Fruit fly (Drosophila melanogaster) whole organism, embryonic: ENCODE measurements around the gene CG8051.

Experiments
- Ada2b ChIP-seq: fragments of 200-800 bp; sonication (Bioruptor generic); IDR thresholded peaks from 2 replicates; pipeline ENCODE4 v1.3.6; 2022; ENCODE audit warnings: missing biosample characterization, missing genetic modification characterization
- Atf6 ChIP-seq: fragments of 200-800 bp; sonication (Bioruptor generic); IDR thresholded peaks from 2 replicates; pipeline ENCODE4 v1.3.6; 2022; ENCODE audit warnings: missing biosample characterization, missing genetic modification characterization
- B-H1 ChIP-seq: fragments of 200-800 bp; sonication (Bioruptor generic); IDR thresholded peaks from 3 replicates; pipeline ENCODE4 v1.3.6; 2022; ENCODE audit warnings: missing biosample characterization, missing genetic modification characterization
- BtbVII ChIP-seq: fragments of 200-800 bp; sonication (Bioruptor generic); optimal IDR thresholded peaks from 3 replicates; lab custom pipeline; 2017; ENCODE audit warnings: missing biosample characterization, mild to moderate bottlenecking, missing genetic modification characterization
- CG11560 ChIP-seq: fragments of 200-800 bp; sonication (Bioruptor generic); IDR thresholded peaks from 3 replicates; pipeline ENCODE4 v1.3.6; 2022; ENCODE audit warnings: missing biosample characterization, missing genetic modification characterization
- CG12104 ChIP-seq: fragments of 200-800 bp; sonication (Bioruptor generic); optimal IDR thresholded peaks from 3 replicates; lab custom pipeline; 2016; ENCODE audit warnings: missing biosample characterization, missing genetic modification characterization
- CG12236 ChIP-seq: fragments of 200-800 bp; sonication (Bioruptor generic); optimal IDR thresholded peaks from 2 replicates; lab custom pipeline; 2016; ENCODE audit warnings: missing biosample characterization, missing genetic modification characterization
- CG12744 ChIP-seq: fragments of 200-800 bp; sonication (Bioruptor generic); optimal IDR thresholded peaks from 2 replicates; lab custom pipeline; 2016; ENCODE audit warnings: missing biosample characterization, missing genetic modification characterization
- CG14667 ChIP-seq: fragments of 200-800 bp; sonication (Bioruptor generic); IDR thresholded peaks from 2 replicates; pipeline ENCODE4 v1.3.6; 2022; ENCODE audit warnings: missing biosample characterization, missing genetic modification characterization
- CG15601 ChIP-seq: fragments of 200-800 bp; sonication (Bioruptor generic); optimal IDR thresholded peaks from 3 replicates; lab custom pipeline; 2019; ENCODE audit warnings: missing biosample characterization, mild to moderate bottlenecking, missing genetic modification characterization, moderate library complexity
- CG16813 ChIP-seq: fragments of 200-800 bp; sonication (Bioruptor generic); IDR thresholded peaks from 3 replicates; pipeline ENCODE4 v1.3.6; 2022; ENCODE audit warnings: missing biosample characterization, missing genetic modification characterization; ENCODE audit not compliant: partially characterized antibody
- CG17612 ChIP-seq: fragments of 200-800 bp; sonication (Bioruptor generic); IDR thresholded peaks from 2 replicates; pipeline ENCODE4 v1.3.6; 2022; ENCODE audit warnings: missing biosample characterization, missing genetic modification characterization
- CG2712 ChIP-seq: fragments of 200-800 bp; optimal IDR thresholded peaks from 3 replicates; lab custom pipeline; 2019; ENCODE audit warnings: missing biosample characterization, mild to moderate bottlenecking, missing genetic modification characterization, moderate library complexity
- CG5953 ChIP-seq: fragments of 200-800 bp; sonication (Bioruptor generic); IDR thresholded peaks from 2 replicates; pipeline ENCODE4 v1.3.6; 2022; ENCODE audit warnings: missing biosample characterization, missing genetic modification characterization
- CG6683 ChIP-seq: fragments of 200-800 bp; sonication (Bioruptor generic); optimal IDR thresholded peaks from 2 replicates; lab custom pipeline; 2017; ENCODE audit warnings: missing biosample characterization, mild to moderate bottlenecking, missing genetic modification characterization, missing genetic modification reagents
- CG6765 ChIP-seq: fragments of 200-800 bp; sonication (Bioruptor generic); optimal IDR thresholded peaks from 3 replicates; lab custom pipeline; 2017; ENCODE audit warnings: missing biosample characterization, mild to moderate bottlenecking, missing genetic modification characterization
- CG6791 ChIP-seq: fragments of 200-800 bp; sonication (Bioruptor generic); IDR thresholded peaks from 3 replicates; pipeline ENCODE4 v1.3.6; 2022; ENCODE audit warnings: missing biosample characterization, missing genetic modification characterization; ENCODE audit not compliant: partially characterized antibody
- CG8359 ChIP-seq: fragments of 200-800 bp; sonication (Bioruptor generic); optimal IDR thresholded peaks from 2 replicates; lab custom pipeline; 2017; ENCODE audit warnings: missing biosample characterization, mild to moderate bottlenecking, missing genetic modification characterization, borderline replicate concordance
- Chrac-16 ChIP-seq: fragments of 200-800 bp; sonication (Bioruptor generic); optimal IDR thresholded peaks from 3 replicates; lab custom pipeline; 2016; ENCODE audit warnings: missing biosample characterization, missing genetic modification characterization
- Gug ChIP-seq: fragments of 200-800 bp; sonication (Bioruptor generic); IDR thresholded peaks from 4 replicates; pipeline ENCODE4 v1.3.6; 2022; ENCODE audit warnings: missing biosample characterization, missing genetic modification characterization
- H15 ChIP-seq: fragments of 200-800 bp; sonication (Bioruptor generic); IDR thresholded peaks from 3 replicates; pipeline ENCODE4 v1.3.6; 2022; ENCODE audit warnings: missing biosample characterization, missing genetic modification characterization
- HLH4C ChIP-seq: fragments of 200-800 bp; sonication (Bioruptor generic); IDR thresholded peaks from 3 replicates; pipeline ENCODE4 v1.3.6; 2022; ENCODE audit warnings: missing biosample characterization, missing genetic modification characterization; ENCODE audit not compliant: partially characterized antibody
- Hey ChIP-seq: fragments of 200-800 bp; sonication (Bioruptor generic); optimal IDR thresholded peaks from 3 replicates; lab custom pipeline; 2018; ENCODE audit warnings: missing biosample characterization, mild to moderate bottlenecking, missing genetic modification characterization
- Lhr ChIP-seq: fragments of 200-800 bp; sonication (Bioruptor generic); optimal IDR thresholded peaks from 3 replicates; lab custom pipeline; 2017; ENCODE audit warnings: mild to moderate bottlenecking, missing biosample characterization, missing genetic modification reagents, missing genetic modification characterization
- MBD-R2 ChIP-seq: fragments of 200-800 bp; sonication (Bioruptor generic); IDR thresholded peaks from 2 replicates; pipeline ENCODE4 v1.3.6; 2022; ENCODE audit warnings: missing biosample characterization, missing genetic modification characterization
- Mad ChIP-seq: fragments of 200-800 bp; sonication (Bioruptor generic); optimal IDR thresholded peaks from 2 replicates; lab custom pipeline; 2016; ENCODE audit warnings: missing biosample characterization, missing genetic modification characterization
- Max ChIP-seq: fragments of 200-800 bp; sonication (Bioruptor generic); optimal IDR thresholded peaks from 2 replicates; lab custom pipeline; 2016; ENCODE audit warnings: missing biosample characterization, mild to moderate bottlenecking, missing genetic modification characterization
- Meics ChIP-seq: fragments of 200-800 bp; sonication (Bioruptor generic); optimal IDR thresholded peaks from 2 replicates; lab custom pipeline; 2017; ENCODE audit warnings: missing biosample characterization, mild to moderate bottlenecking, missing genetic modification characterization
- NC2α ChIP-seq: fragments of 200-800 bp; sonication (Bioruptor generic); optimal IDR thresholded peaks from 2 replicates; lab custom pipeline; 2016; ENCODE audit warnings: missing biosample characterization, missing genetic modification characterization
- Nf-YC ChIP-seq: fragments of 200-800 bp; optimal IDR thresholded peaks from 3 replicates; lab custom pipeline; 2019; ENCODE audit warnings: missing biosample characterization, mild to moderate bottlenecking, missing genetic modification characterization, moderate library complexity
- Rx ChIP-seq: fragments of 200-800 bp; sonication (Bioruptor generic); IDR thresholded peaks from 2 replicates; pipeline ENCODE4 v1.3.6; 2022; ENCODE audit warnings: missing biosample characterization, missing genetic modification characterization
- abd-A ChIP-seq: fragments of 200-800 bp; sonication (Bioruptor generic); optimal IDR thresholded peaks from 3 replicates; lab custom pipeline; 2019; ENCODE audit warnings: missing biosample characterization, mild to moderate bottlenecking, missing genetic modification characterization, moderate library complexity
- ap ChIP-seq: fragments of 200-800 bp; sonication (Bioruptor generic); IDR thresholded peaks from 2 replicates; pipeline ENCODE4 v1.3.6; 2022; ENCODE audit warnings: missing biosample characterization, missing genetic modification characterization
- bowl ChIP-seq: fragments of 200-800 bp; sonication (Bioruptor generic); IDR thresholded peaks from 2 replicates; pipeline ENCODE4 v1.3.6; 2022; ENCODE audit warnings: missing biosample characterization, missing genetic modification characterization
- chinmo ChIP-seq: fragments of 200-800 bp; sonication (Bioruptor generic); IDR thresholded peaks from 4 replicates; pipeline ENCODE4 v1.3.6; 2022; ENCODE audit warnings: missing biosample characterization, missing genetic modification characterization; ENCODE audit not compliant: partially characterized antibody
- dati ChIP-seq: fragments of 200-800 bp; sonication (Bioruptor generic); IDR thresholded peaks from 2 replicates; pipeline ENCODE4 v1.3.6; 2022; ENCODE audit warnings: missing biosample characterization, missing genetic modification characterization
- dmrt99B ChIP-seq: fragments of 200-800 bp; sonication (Bioruptor generic); optimal IDR thresholded peaks from 2 replicates; lab custom pipeline; 2018; ENCODE audit warnings: missing biosample characterization, mild to moderate bottlenecking, missing genetic modification characterization, moderate library complexity
- ems ChIP-seq: fragments of 200-800 bp; sonication (Bioruptor generic); optimal IDR thresholded peaks from 3 replicates; lab custom pipeline; 2016; ENCODE audit warnings: missing biosample characterization, missing genetic modification characterization
- en ChIP-seq: fragments of 200-800 bp; sonication (Bioruptor generic); optimal IDR thresholded peaks from 2 replicates; lab custom pipeline; 2016; ENCODE audit warnings: missing biosample characterization, missing genetic modification characterization
- fd3F ChIP-seq: fragments of 200-800 bp; sonication (Bioruptor generic); optimal IDR thresholded peaks from 2 replicates; lab custom pipeline; 2018; ENCODE audit warnings: missing biosample characterization, mild to moderate bottlenecking, missing genetic modification characterization, moderate library complexity
- hbn ChIP-seq: fragments of 200-800 bp; sonication (Bioruptor generic); IDR thresholded peaks from 2 replicates; pipeline ENCODE4 v1.3.6; 2022; ENCODE audit warnings: missing biosample characterization, missing genetic modification characterization; ENCODE audit not compliant: partially characterized antibody
- pita ChIP-seq: fragments of 200-800 bp; sonication (Bioruptor generic); optimal IDR thresholded peaks from 2 replicates; lab custom pipeline; 2017; ENCODE audit warnings: missing biosample characterization, mild to moderate bottlenecking, missing genetic modification characterization
- repo ChIP-seq: fragments of 200-800 bp; sonication (Bioruptor generic); optimal IDR thresholded peaks from 2 replicates; lab custom pipeline; 2016; ENCODE audit warnings: missing biosample characterization, missing genetic modification characterization
- so ChIP-seq: fragments of 200-800 bp; sonication (Bioruptor generic); IDR thresholded peaks from 3 replicates; pipeline ENCODE4 v1.3.6; 2022; ENCODE audit warnings: missing biosample characterization, missing genetic modification characterization
- ttk ChIP-seq: fragments of 200-800 bp; sonication (Bioruptor generic); IDR thresholded peaks from 2 replicates; pipeline ENCODE4 v2.1.2; 2022; ENCODE audit warnings: missing biosample characterization, missing genetic modification characterization
- unpg ChIP-seq: fragments of 200-800 bp; sonication (Bioruptor generic); optimal IDR thresholded peaks from 3 replicates; lab custom pipeline; 2018; ENCODE audit warnings: missing biosample characterization, mild to moderate bottlenecking, missing genetic modification characterization, moderate library complexity
- vvl ChIP-seq: fragments of 200-800 bp; sonication (Bioruptor generic); IDR thresholded peaks from 2 replicates; pipeline ENCODE4 v1.3.6; 2022; ENCODE audit warnings: missing biosample characterization, missing genetic modification characterization
- zf30C ChIP-seq: fragments of 200-800 bp; sonication (Bioruptor generic); optimal IDR thresholded peaks from 3 replicates; lab custom pipeline; 2018; ENCODE audit warnings: missing biosample characterization, mild to moderate bottlenecking, missing genetic modification characterization

The CG8051 gene

DNA sequence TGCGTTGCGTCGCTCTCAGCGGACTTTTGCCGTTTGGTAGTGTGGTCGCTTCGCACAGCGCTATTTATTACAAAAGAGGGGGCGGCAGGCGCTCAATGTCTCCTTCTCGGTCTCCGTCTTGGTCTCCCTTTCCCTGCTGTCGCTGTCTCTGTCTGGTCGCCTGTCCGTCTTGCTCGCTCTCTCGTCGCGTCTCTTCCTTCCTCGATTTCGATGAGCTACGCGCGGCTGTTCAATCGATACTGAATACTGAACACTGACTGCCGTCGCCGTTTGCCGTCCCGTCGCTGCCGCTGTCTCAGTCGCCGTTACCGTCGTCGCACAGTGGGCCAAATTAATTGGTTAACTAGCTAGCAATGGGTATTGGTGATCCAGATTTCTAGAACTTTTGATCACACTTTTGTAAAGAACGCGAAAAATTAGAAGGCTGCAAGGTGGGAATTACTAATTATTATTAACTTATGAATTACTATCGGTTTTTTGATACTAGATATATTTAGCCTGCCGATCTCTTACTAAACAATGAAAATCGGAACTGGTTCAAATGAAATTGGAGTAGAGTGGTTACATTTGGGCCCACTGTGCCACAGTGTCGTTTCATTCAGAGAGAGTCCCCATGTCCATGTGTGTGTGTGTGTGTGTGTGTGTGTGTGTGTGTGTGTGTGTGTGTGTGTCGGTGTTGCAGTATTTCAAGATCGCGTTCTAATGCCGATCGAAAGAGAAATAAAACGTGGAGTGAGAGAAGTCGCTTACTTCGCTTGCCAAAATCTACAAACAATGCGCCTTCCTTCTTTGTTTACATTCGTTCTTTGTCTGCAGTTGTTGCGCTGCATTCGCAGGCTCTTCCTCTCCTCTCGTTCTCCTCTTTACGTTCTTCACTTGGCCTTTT lies 9.6 kb downstream of the CG8051 start, which contains the start of gene CG8034 (continued):
- peak; percentile 85 for TF ChIP-seq abd-A
- TF ChIP-seq NC2α (GFP tag; lab: Kevin White, UChicago) = peak; percentile 77
- TF ChIP-seq Hey (tag; lab: Kevin White, UChicago) = peak; percentile 81
- TF ChIP-seq CG14667 = peak; percentile 89
- peak; percentile 96 for TF ChIP-seq Mad
- TF ChIP-seq dmrt99B (tag; lab: Kevin White, UChicago) = peak; percentile 98
- peak; percentile 94 for TF ChIP-seq CG6765 (GFP tag; lab: Kevin White, UChicago)
- TF ChIP-seq ttk (GFP tag; lab: Robert Waterston, UW) = peak; percentile 91
- peak; percentile 91 for TF ChIP-seq Nf-YC (tag; lab: Kevin White, UChicago)
- TF ChIP-seq CG12236 = peak; percentile 87
- peak; percentile 75; the same call in 3 of the 4 replicates for TF ChIP-seq chinmo (GFP tag; lab: Robert Waterston, UW)
- TF ChIP-seq CG5953 (GFP tag; lab: Robert Waterston, UW) = peak; percentile 69
- peak; percentile 95 for TF ChIP-seq Gug (GFP tag; lab: Robert Waterston, UW)
- 0 out of 2 replicates have a peak, but pooled peaks have one; percentile 65 for TF ChIP-seq dati (GFP tag; lab: Robert Waterston, UW)
- TF ChIP-seq HLH4C = peak; percentile 58; the same call in 2 of the 3 replicates
- peak; percentile 97 for TF ChIP-seq ems (GFP tag; lab: Kevin White, UChicago)
- peak; percentile 93 for TF ChIP-seq CG6683 (GFP tag; lab: Kevin White, UChicago)
- TF ChIP-seq CG15601 (tag; lab: Kevin White, UChicago) = peak; percentile 95
- TF ChIP-seq hbn (GFP tag; lab: Robert Waterston, UW) = no peak
- peak; percentile 88 for TF ChIP-seq B-H1 (GFP tag; lab: Robert Waterston, UW)
- peak; percentile 89 for TF ChIP-seq CG11560 (tag; lab: Robert Waterston, UW)
- peak; percentile 91 for TF ChIP-seq Ada2b (GFP tag; lab: Robert Waterston, UW)
- peak; percentile 96 for TF ChIP-seq BtbVII (GFP tag; lab: Kevin White, UChicago)
- TF ChIP-seq Atf6 (GFP tag; lab: Robert Waterston, UW) = peak; percentile 96
- peak; percentile 87 for TF ChIP-seq repo (GFP tag; lab: Kevin White, UChicago)
- peak; percentile 85 for TF ChIP-seq Lhr (GFP tag; lab: Kevin White, UChicago)
- TF ChIP-seq Max (GFP tag; lab: Kevin White, UChicago) = peak; percentile 93
- TF ChIP-seq vvl (GFP tag; lab: Robert Waterston, UW) = peak; percentile 95
- no peak for TF ChIP-seq pita
- peak; percentile 98 for TF ChIP-seq CG2712 (tag; lab: Kevin White, UChicago)
- TF ChIP-seq so = peak; percentile 95
- peak; percentile 97 for TF ChIP-seq Chrac-16 (GFP tag; lab: Kevin White, UChicago)
- TF ChIP-seq zf30C (GFP tag; lab: Kevin White, UChicago) = no peak
- TF ChIP-seq en = peak; percentile 91
- TF ChIP-seq CG16813 (GFP tag; lab: Robert Waterston, UW) = peak; percentile 62
- TF ChIP-seq bowl (GFP tag; lab: Robert Waterston, UW) = peak; percentile 73; the same call in 1 of the 2 replicates
- TF ChIP-seq H15 (GFP tag; lab: Robert Waterston, UW) = peak; percentile 90
- TF ChIP-seq CG12744 (GFP tag; lab: Kevin White, UChicago) = peak; percentile 96
- TF ChIP-seq ap (GFP tag; lab: Robert Waterston, UW) = peak; percentile 86
- peak; percentile 97 for TF ChIP-seq Meics (GFP tag; lab: Kevin White, UChicago)
- peak; percentile 97 for TF ChIP-seq unpg (GFP tag; lab: Kevin White, UChicago)
- TF ChIP-seq fd3F (GFP tag; lab: Kevin White, UChicago) = peak; percentile 95
- TF ChIP-seq CG8359 (GFP tag; lab: Kevin White, UChicago) = peak; percentile 92
- peak; percentile 89 for TF ChIP-seq Rx (GFP tag; lab: Robert Waterston, UW)
- TF ChIP-seq MBD-R2 (GFP tag; lab: Robert Waterston, UW) = peak; percentile 84
- TF ChIP-seq CG6791 = 0 out of 3 replicates have a peak, but pooled peaks have one; percentile 42
- peak; percentile 72 for TF ChIP-seq CG17612 (GFP tag; lab: Robert Waterston, UW)
- TF ChIP-seq CG12104 = peak; percentile 93
